Worm (Caenorhabditis elegans) whole organism, L2 larva: Measurements from ENCODE around the gene fbxa-154.

Source experiments
- egl-27 ChIP-seq: sonication (generic microtip); optimal IDR thresholded peaks from 3 replicates; lab custom pipeline; 2017; ENCODE audit warnings: missing biosample characterization, missing genetic modification reagents, missing genetic modification characterization
- lin-39 ChIP-seq: fragments of 150-350 bp; optimal IDR thresholded peaks from 2 replicates; lab custom pipeline; 2014; ENCODE audit warnings: missing biosample characterization, missing genetic modification reagents, missing genetic modification characterization
- nhr-12 ChIP-seq: fragments of 150-350 bp; optimal IDR thresholded peaks from 2 replicates; lab custom pipeline; 2014; ENCODE audit warnings: missing biosample characterization, missing genetic modification characterization
- nhr-6 ChIP-seq: fragments of 150-350 bp; optimal IDR thresholded peaks from 2 replicates; lab custom pipeline; 2014; ENCODE audit warnings: missing biosample characterization, missing genetic modification characterization
- unc-39 ChIP-seq: fragments of 150-350 bp; optimal IDR thresholded peaks from 2 replicates; lab custom pipeline; 2014; ENCODE audit warnings: missing biosample characterization, missing genetic modification characterization

DNA sequence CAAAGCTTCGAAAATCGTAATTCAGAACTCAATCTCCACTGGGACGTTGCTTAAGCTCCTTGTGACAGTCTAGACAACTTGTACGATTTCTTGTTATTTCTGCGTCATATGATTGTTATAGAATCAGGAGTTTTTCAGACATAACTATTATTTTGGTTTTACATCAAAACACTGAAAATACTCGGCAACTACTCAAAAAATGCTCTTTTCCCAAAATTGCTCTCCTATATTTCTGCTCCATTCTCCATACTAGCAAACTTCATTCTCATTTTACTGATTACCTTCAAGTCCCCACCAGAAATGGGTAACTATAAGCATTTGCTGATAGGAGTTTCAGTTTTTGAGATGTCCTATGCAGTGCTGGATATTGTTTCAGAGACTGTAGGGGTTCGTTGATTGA is 16.6 kb upstream of the fbxa-154 start, which contains the start of gene C55A1.1:
- TF ChIP-seq unc-39 (tag; lab: Kevin White, UChicago) (no peak), nhr-6 (tag; lab: Kevin White, UChicago) (no peak), egl-27 (tag; lab: Kevin White, UChicago) (no peak), lin-39 (no peak), nhr-12 (tag; lab: Kevin White, UChicago) (no peak)
